Worm (Caenorhabditis elegans) whole organism, mixed stage, embryonic: Measurements from ENCODE around the gene srx-130.

Experiments used
- bed-3 ChIP-seq: fragments of 200-800 bp; sonication (Bioruptor generic); optimal IDR thresholded peaks from 3 replicates; lab custom pipeline; 2018; ENCODE audit warnings: mild to moderate bottlenecking, missing genetic modification characterization, moderate library complexity, missing compliant biosample characterization
- blmp-1 ChIP-seq: fragments of 150-350 bp; optimal IDR thresholded peaks from 2 replicates; lab custom pipeline; 2014; ENCODE audit warnings: missing biosample characterization, missing genetic modification characterization
- ceh-43 ChIP-seq: fragments of 200-800 bp; sonication (Bioruptor generic); optimal IDR thresholded peaks from 2 replicates; lab custom pipeline; 2018; ENCODE audit warnings: mild to moderate bottlenecking, missing genetic modification characterization, moderate library complexity, missing compliant biosample characterization
- ceh-83 ChIP-seq: fragments of 200-800 bp; sonication (Bioruptor generic); optimal IDR thresholded peaks from 2 replicates; lab custom pipeline; 2018; ENCODE audit warnings: mild to moderate bottlenecking, missing genetic modification characterization, missing compliant biosample characterization
- ces-1 ChIP-seq: fragments of 150-350 bp; optimal IDR thresholded peaks from 2 replicates; lab custom pipeline; 2014; ENCODE audit warnings: missing biosample characterization, missing genetic modification reagents, missing genetic modification characterization
- cnd-1 ChIP-seq: fragments of 200-800 bp; sonication (Bioruptor generic); optimal IDR thresholded peaks from 2 replicates; lab custom pipeline; 2018; ENCODE audit warnings: mild to moderate bottlenecking, missing genetic modification characterization, missing compliant biosample characterization
- drap-1 ChIP-seq: fragments of 200-800 bp; sonication (Bioruptor generic); optimal IDR thresholded peaks from 3 replicates; lab custom pipeline; 2018; ENCODE audit warnings: mild to moderate bottlenecking, missing genetic modification characterization, missing compliant biosample characterization
- elt-1 ChIP-seq: sonication (generic microtip); optimal IDR thresholded peaks from 2 replicates; lab custom pipeline; 2017; ENCODE audit warnings: missing genetic modification characterization, mild to moderate bottlenecking, missing compliant biosample characterization, antibody characterized with exemption, moderate library complexity, borderline replicate concordance; ENCODE audit not compliant: insufficient read depth
- flh-1 ChIP-seq: fragments of 200-800 bp; sonication (Bioruptor generic); optimal IDR thresholded peaks from 2 replicates; lab custom pipeline; 2018; ENCODE audit warnings: mild to moderate bottlenecking, missing genetic modification characterization, moderate library complexity, missing compliant biosample characterization
- hlh-1 ChIP-seq: fragments of 150-350 bp; optimal IDR thresholded peaks from 2 replicates; lab custom pipeline; 2014; ENCODE audit warnings: missing biosample characterization, missing genetic modification reagents, missing genetic modification characterization
- lin-13 ChIP-seq: fragments of 150-350 bp; optimal IDR thresholded peaks from 2 replicates; lab custom pipeline; 2014; ENCODE audit warnings: missing biosample characterization, missing genetic modification characterization
- lin-32 ChIP-seq: fragments of 200-800 bp; sonication (Bioruptor generic); optimal IDR thresholded peaks from 2 replicates; lab custom pipeline; 2018; ENCODE audit warnings: mild to moderate bottlenecking, missing genetic modification characterization, missing compliant biosample characterization
- lsy-2 ChIP-seq: fragments of 150-350 bp; optimal IDR thresholded peaks from 2 replicates; lab custom pipeline; 2014; ENCODE audit warnings: missing biosample characterization, missing genetic modification characterization
- mab-5 ChIP-seq: fragments of 150-350 bp; optimal IDR thresholded peaks from 2 replicates; lab custom pipeline; 2014; ENCODE audit warnings: missing biosample characterization, missing genetic modification characterization
- mep-1 ChIP-seq: fragments of 150-350 bp; optimal IDR thresholded peaks from 2 replicates; lab custom pipeline; 2017; ENCODE audit warnings: missing biosample characterization, missing genetic modification reagents, missing genetic modification characterization, inconsistent platforms
- mls-2 ChIP-seq: sonication (generic microtip); optimal IDR thresholded peaks from 2 replicates; lab custom pipeline; 2016; ENCODE audit warnings: mild to moderate bottlenecking, missing genetic modification characterization, moderate library complexity, missing compliant biosample characterization
- nhr-12 ChIP-seq: fragments of 150-350 bp; optimal IDR thresholded peaks from 2 replicates; lab custom pipeline; 2014; ENCODE audit warnings: missing biosample characterization, missing genetic modification characterization
- nhr-2 ChIP-seq: fragments of 150-350 bp; optimal IDR thresholded peaks from 2 replicates; lab custom pipeline; 2014; ENCODE audit warnings: missing biosample characterization, missing genetic modification characterization
- nhr-237 ChIP-seq: fragments of 150-350 bp; optimal IDR thresholded peaks from 2 replicates; lab custom pipeline; 2014; ENCODE audit warnings: missing biosample characterization, missing genetic modification characterization
- nhr-28 ChIP-seq: fragments of 150-350 bp; optimal IDR thresholded peaks from 2 replicates; lab custom pipeline; 2014; ENCODE audit warnings: missing biosample characterization, missing genetic modification characterization
- nhr-76 ChIP-seq: sonication (generic microtip); optimal IDR thresholded peaks from 2 replicates; lab custom pipeline; 2017; ENCODE audit warnings: missing biosample characterization, missing genetic modification characterization
- sem-2 ChIP-seq: fragments of 200-800 bp; sonication (Bioruptor generic); optimal IDR thresholded peaks from 2 replicates; lab custom pipeline; 2018; ENCODE audit warnings: mild to moderate bottlenecking, missing genetic modification characterization, missing compliant biosample characterization
- snpc-4 ChIP-seq: fragments of 150-350 bp; optimal IDR thresholded peaks from 2 replicates; lab custom pipeline; 2014; ENCODE audit warnings: missing biosample characterization, missing genetic modification characterization
- sptf-1 ChIP-seq: sonication (generic microtip); optimal IDR thresholded peaks from 2 replicates; lab custom pipeline; 2017; ENCODE audit warnings: mild to moderate bottlenecking, missing genetic modification characterization, moderate library complexity, missing compliant biosample characterization
- tbx-8 ChIP-seq: fragments of 200-800 bp; sonication (Bioruptor generic); optimal IDR thresholded peaks from 2 replicates; lab custom pipeline; 2018; ENCODE audit warnings: mild to moderate bottlenecking, missing genetic modification characterization, moderate library complexity, missing compliant biosample characterization
- unc-120 ChIP-seq: sonication (generic microtip); optimal IDR thresholded peaks from 2 replicates; lab custom pipeline; 2017; ENCODE audit warnings: missing genetic modification characterization, missing compliant biosample characterization; ENCODE audit not compliant: poor library complexity, severe bottlenecking
- unc-39 ChIP-seq: fragments of 150-350 bp; optimal IDR thresholded peaks from 2 replicates; lab custom pipeline; 2014; ENCODE audit warnings: missing biosample characterization, missing genetic modification characterization
- unc-62 ChIP-seq: fragments of 150-350 bp; optimal IDR thresholded peaks from 2 replicates; lab custom pipeline; 2014; ENCODE audit warnings: missing biosample characterization, missing genetic modification reagents, missing genetic modification characterization
- zip-8 ChIP-seq: fragments of 150-350 bp; optimal IDR thresholded peaks from 2 replicates; lab custom pipeline; 2014; ENCODE audit warnings: missing biosample characterization, missing genetic modification characterization
- ztf-11 ChIP-seq: fragments of 150-350 bp; optimal IDR thresholded peaks from 2 replicates; lab custom pipeline; 2014; ENCODE audit warnings: missing biosample characterization, missing genetic modification characterization

Gene srx-130

ce11 chrV:13845136-13845535 is 1.9 kb downstream of the srx-130 start, which contains the start of gene srx-131:
Gene srx-131 (plus strand): TSS chrV:13845436.
- TF ChIP-seq mls-2 (tag; lab: Kevin White, UChicago) (no peak), sptf-1 (tag; lab: Kevin White, UChicago) (no peak), blmp-1 (tag; lab: Kevin White, UChicago) (no peak), unc-39 (no peak), ceh-43 (no peak), cnd-1 (tag; lab: Kevin White, UChicago) (no peak), elt-1 (tag; lab: Kevin White, UChicago) (no peak), mep-1 (tag; lab: Kevin White, UChicago) (no peak)

- no peak for TF ChIP-seq lin-13 (tag; lab: Kevin White, UChicago)
- no peak for TF ChIP-seq ceh-43
- no peak for TF ChIP-seq ces-1 (GFP tag; lab: Kevin White, UChicago)
- no peak for TF ChIP-seq lsy-2 (tag; lab: Kevin White, UChicago)
- no peak for TF ChIP-seq blmp-1 (tag; lab: Kevin White, UChicago)
- TF ChIP-seq mls-2 (tag; lab: Kevin White, UChicago) = no peak
- TF ChIP-seq bed-3 (GFP tag; lab: Kevin White, UChicago) = no peak
- TF ChIP-seq ceh-83 (GFP tag; lab: Kevin White, UChicago) = no peak
- no peak for TF ChIP-seq snpc-4 (tag; lab: Kevin White, UChicago)
- no peak for TF ChIP-seq tbx-8
- no peak for TF ChIP-seq unc-120 (tag; lab: Kevin White, UChicago)
- no peak for TF ChIP-seq sem-2 (GFP tag; lab: Kevin White, UChicago)
- no peak for TF ChIP-seq drap-1
- no peak for TF ChIP-seq sptf-1 (tag; lab: Kevin White, UChicago)
- TF ChIP-seq unc-62 (GFP tag; lab: Kevin White, UChicago) = no peak
- TF ChIP-seq nhr-76 (tag; lab: Kevin White, UChicago) = no peak
- no peak for TF ChIP-seq hlh-1 (tag; lab: Kevin White, UChicago)
- no peak for TF ChIP-seq zip-8 (tag; lab: Kevin White, UChicago)
These were observed 5.1 kb downstream of the srx-130 start, which contains the start of gene srx-133 for ce11 chrV:13848379-13848778. Gene srx-133 (plus strand): TSS chrV:13848679.

DNA sequence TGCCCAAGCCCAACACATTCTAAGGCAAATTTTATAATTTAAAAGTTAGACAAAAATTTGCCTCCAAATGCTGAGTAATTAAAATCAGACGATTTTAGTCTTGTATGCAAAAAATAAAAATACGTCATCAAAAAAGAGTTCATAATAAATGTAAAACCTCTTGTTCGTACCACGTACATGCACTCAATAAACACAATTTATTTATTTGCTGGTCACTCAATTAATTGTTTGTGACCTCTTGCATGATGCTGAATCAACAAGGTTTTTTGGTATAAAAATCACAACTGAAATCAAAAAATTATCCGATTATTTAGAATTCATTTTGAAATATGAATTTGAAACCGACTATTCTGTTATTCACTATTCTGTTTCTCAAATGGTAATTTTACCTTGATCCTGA is 6.9 kb downstream of the srx-130 start, which contains the start of gene hpx-2:
hpx-2 (plus strand) TSS at position 301 of the 400 bp plus-strand sequence.
- no peak for TF ChIP-seq nhr-2 (tag; lab: Kevin White, UChicago)
- TF ChIP-seq zip-8 (tag; lab: Kevin White, UChicago) = no peak
- no peak for TF ChIP-seq ceh-43
- TF ChIP-seq nhr-237 (tag; lab: Kevin White, UChicago) = no peak
- no peak for TF ChIP-seq elt-1 (tag; lab: Kevin White, UChicago)
- no peak for TF ChIP-seq unc-120 (tag; lab: Kevin White, UChicago)
- no peak for TF ChIP-seq mls-2 (tag; lab: Kevin White, UChicago)
- no peak for TF ChIP-seq snpc-4 (tag; lab: Kevin White, UChicago)
- TF ChIP-seq mep-1 (tag; lab: Kevin White, UChicago) = no peak
- TF ChIP-seq drap-1 = no peak
- no peak for TF ChIP-seq cnd-1 (tag; lab: Kevin White, UChicago)
- no peak for TF ChIP-seq tbx-8
- no peak for TF ChIP-seq nhr-12 (tag; lab: Kevin White, UChicago)
- TF ChIP-seq sem-2 (GFP tag; lab: Kevin White, UChicago) = no peak
- TF ChIP-seq unc-62 (GFP tag; lab: Kevin White, UChicago) = no peak
- TF ChIP-seq lsy-2 (tag; lab: Kevin White, UChicago) = no peak
- no peak for TF ChIP-seq ztf-11 (tag; lab: Kevin White, UChicago)
- TF ChIP-seq flh-1 = no peak

ce11 chrV:13854306-13854705 is 11.1 kb downstream of the srx-130 start, which contains the start of gene ttr-21:
Gene ttr-21 (minus strand): TSS chrV:13854405.
- no peak for TF ChIP-seq lsy-2 (tag; lab: Kevin White, UChicago)
- TF ChIP-seq nhr-28 (tag; lab: Kevin White, UChicago) = no peak
- no peak for TF ChIP-seq cnd-1 (tag; lab: Kevin White, UChicago)
- TF ChIP-seq ztf-11 (tag; lab: Kevin White, UChicago) = no peak
- no peak for TF ChIP-seq unc-62 (GFP tag; lab: Kevin White, UChicago)
- no peak for TF ChIP-seq mls-2 (tag; lab: Kevin White, UChicago)
- TF ChIP-seq drap-1 = no peak
- no peak for TF ChIP-seq ceh-43
- no peak for TF ChIP-seq nhr-2 (tag; lab: Kevin White, UChicago)
- TF ChIP-seq lin-32 (GFP tag; lab: Kevin White, UChicago) = no peak
- no peak for TF ChIP-seq tbx-8
- TF ChIP-seq hlh-1 (tag; lab: Kevin White, UChicago) = no peak
- no peak for TF ChIP-seq mab-5
